Fruit fly (Drosophila melanogaster) Kc167 (cell line): Measurements from ENCODE around the gene indra.
A peak's percentile ranks its signal among the peaks of the same experiment; 100 is the strongest.

ENCODE experiments used
- Myc ChIP-seq: fragments of >200 bp; optimal IDR thresholded peaks from 2 replicates; lab custom pipeline; 2017; ENCODE audit warnings: missing external identifiers
- Sin3A ChIP-seq: fragments of >200 bp; optimal IDR thresholded peaks from 2 replicates; lab custom pipeline; 2018; ENCODE audit warnings: missing external identifiers
- h ChIP-seq: fragments of >200 bp; optimal IDR thresholded peaks from 3 replicates; lab custom pipeline; 2018; ENCODE audit warnings: missing external identifiers
- insv ChIP-seq: fragments of >200 bp; optimal IDR thresholded peaks from 3 replicates; lab custom pipeline; 2018; ENCODE audit warnings: missing external identifiers
- psq ChIP-seq: fragments of >200 bp; optimal IDR thresholded peaks from 2 replicates; lab custom pipeline; 2017; ENCODE audit warnings: missing external identifiers
- ttk ChIP-seq: sonication (Bioruptor generic); optimal IDR thresholded peaks from 2 replicates; lab custom pipeline; 2017; ENCODE audit warnings: missing external identifiers

The indra gene

dm6 chr3L:1370939-1371338 is 28.7 kb upstream of the indra start:
- TF ChIP-seq insv (no peak), Myc (lab: Kevin White, UChicago) (no peak), ttk (lab: Kevin White, UChicago) (no peak), psq (no peak), h (lab: Kevin White, UChicago) (no peak), Sin3A (lab: Kevin White, UChicago) (no peak)

DNA sequence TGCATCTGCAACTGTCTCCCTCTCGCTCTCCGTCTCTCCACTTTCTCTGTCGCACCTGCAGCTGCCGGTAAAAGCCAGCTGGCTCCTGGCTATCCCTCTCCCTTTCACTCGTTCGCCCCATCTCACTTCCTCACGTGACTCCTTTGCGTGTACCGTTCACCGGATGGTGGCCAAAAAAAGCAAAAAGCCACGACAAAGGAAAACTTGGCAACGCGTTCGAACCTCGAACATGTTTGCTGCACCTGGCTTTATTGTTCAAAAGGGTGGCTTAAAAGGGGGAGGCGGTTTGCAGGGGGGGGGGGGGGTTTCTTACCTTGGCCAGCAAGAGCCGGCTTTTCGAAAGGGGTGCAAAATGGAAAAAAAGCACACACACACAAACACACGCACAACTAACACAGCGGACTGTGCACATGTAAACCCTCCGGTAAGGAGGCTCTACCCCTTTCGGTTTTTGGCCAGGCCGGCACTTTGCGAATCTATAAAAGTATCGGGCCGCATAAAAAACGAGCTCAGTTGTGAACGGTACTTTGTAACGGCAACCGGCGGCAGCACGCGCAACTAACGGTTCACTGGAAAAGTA is 28.0 kb upstream of the indra start, which contains the start of gene ru:
TSS of gene ru (plus strand) at position 530 of the 580 bp plus-strand sequence.
- no peak for TF ChIP-seq insv
- TF ChIP-seq psq: no peak
- no peak for TF ChIP-seq Myc (lab: Kevin White, UChicago)
- no peak for TF ChIP-seq h (lab: Kevin White, UChicago)
- no peak for TF ChIP-seq ttk (lab: Kevin White, UChicago)
- TF ChIP-seq Sin3A (lab: Kevin White, UChicago): no peak

DNA sequence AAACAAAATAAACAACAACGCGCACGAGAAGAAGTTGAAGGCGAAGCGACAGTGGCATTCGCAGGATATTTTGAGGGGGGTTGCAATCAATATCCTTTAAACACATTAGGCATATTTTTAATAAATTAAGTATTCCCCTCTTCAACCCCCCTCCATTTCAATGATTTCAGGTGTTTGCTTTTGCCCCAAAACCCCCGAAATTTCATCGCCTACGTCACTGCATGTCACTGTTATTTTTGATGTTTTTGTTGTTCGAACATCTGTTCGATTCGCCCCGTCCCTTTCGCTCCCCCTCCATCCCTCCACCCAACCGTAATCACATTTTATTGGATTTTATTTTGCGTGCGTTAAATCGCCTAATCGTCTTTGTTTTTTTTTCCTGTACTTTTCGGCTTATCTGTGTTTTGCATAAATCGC is 26.0 kb upstream of the indra start:
- TF ChIP-seq psq (no peak), ttk (lab: Kevin White, UChicago) (no peak), insv (no peak), Sin3A (lab: Kevin White, UChicago) (no peak), Myc (lab: Kevin White, UChicago) (no peak), h (lab: Kevin White, UChicago) (no peak)

- TF ChIP-seq Sin3A (lab: Kevin White, UChicago) (no peak), h (lab: Kevin White, UChicago) (no peak), psq (no peak), ttk (lab: Kevin White, UChicago) (no peak), Myc (lab: Kevin White, UChicago) (no peak), insv (no peak)
Measured at dm6 chr3L:1366879-1367650, 24.9 kb upstream of the indra start.

DNA sequence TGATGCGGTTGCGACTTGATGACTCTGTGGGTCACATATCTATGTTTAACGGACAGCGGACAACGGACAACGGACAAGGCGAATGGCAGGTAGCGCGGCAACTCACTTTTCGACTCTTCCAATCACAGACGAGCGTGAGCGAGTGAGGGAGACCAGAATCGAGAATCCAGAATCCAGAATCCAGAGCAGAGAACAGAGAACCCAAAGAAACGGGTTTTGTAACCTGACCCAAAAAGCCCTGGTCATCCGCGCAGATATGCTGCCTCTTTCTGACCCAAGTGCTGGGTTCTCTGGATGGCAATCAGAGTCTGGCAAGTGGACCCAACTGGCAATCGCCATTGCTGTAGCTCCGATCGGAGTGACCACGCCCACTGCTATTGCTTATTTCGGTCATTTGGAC is 22.2 kb upstream of the indra start:
- TF ChIP-seq Myc (lab: Kevin White, UChicago): no peak
- no peak for TF ChIP-seq Sin3A (lab: Kevin White, UChicago)
- TF ChIP-seq insv: no peak
- no peak for TF ChIP-seq psq
- no peak for TF ChIP-seq ttk (lab: Kevin White, UChicago)

- TF ChIP-seq Sin3A (lab: Kevin White, UChicago) (no peak), psq (no peak), h (lab: Kevin White, UChicago) (no peak), Myc (lab: Kevin White, UChicago) (no peak), ttk (lab: Kevin White, UChicago) (no peak), insv (no peak)
Measured at dm6 chr3L:1358338-1358737, 16.1 kb upstream of the indra start.

- no peak for TF ChIP-seq psq
- no peak for TF ChIP-seq h (lab: Kevin White, UChicago)
- no peak for TF ChIP-seq Sin3A (lab: Kevin White, UChicago)
- TF ChIP-seq insv: no peak
- TF ChIP-seq Myc (lab: Kevin White, UChicago): no peak
- no peak for TF ChIP-seq ttk (lab: Kevin White, UChicago)
Measured at dm6 chr3L:1354214-1354613, 12.0 kb upstream of the indra start.

DNA sequence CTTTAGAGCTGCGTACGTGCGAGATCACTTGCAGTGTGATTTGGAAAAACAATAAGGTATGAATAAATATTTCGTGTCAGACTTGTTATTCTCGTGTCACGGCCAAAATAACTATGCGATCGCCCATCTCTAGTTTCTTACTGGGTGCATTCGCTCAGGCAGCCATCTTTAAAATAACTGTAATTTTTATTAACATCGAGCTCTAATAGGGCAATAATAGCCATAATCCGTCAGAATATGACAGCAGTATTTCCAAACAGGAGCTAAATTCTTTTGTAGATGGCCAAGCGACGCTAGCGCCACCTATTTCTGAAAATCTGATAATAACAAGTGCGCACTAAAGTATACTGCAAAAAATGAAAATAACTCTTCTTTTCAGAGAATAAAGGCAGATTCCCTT is 9.9 kb upstream of the indra start:
- TF ChIP-seq Sin3A (lab: Kevin White, UChicago) (no peak), h (lab: Kevin White, UChicago) (no peak), Myc (lab: Kevin White, UChicago) (no peak), ttk (lab: Kevin White, UChicago) (no peak), insv (no peak), psq (no peak)

DNA sequence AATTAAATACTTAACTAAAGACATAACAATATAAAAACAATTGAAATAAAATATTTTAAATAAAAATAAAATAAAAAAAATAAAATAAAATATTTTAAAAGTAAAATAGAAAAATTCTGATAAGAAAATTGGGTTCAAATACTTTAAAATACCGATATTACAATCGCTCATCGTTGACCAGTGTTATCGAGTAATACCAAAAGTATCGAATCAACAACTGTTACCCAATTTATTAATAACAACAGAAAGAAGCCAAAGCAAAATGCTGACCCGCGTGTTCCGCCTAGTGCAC is 8.7 kb upstream of the indra start, which contains the start of gene CG9166:
TSS of gene CG9166 (plus strand) at position 193 of the 292 bp plus-strand sequence.
- TF ChIP-seq Myc (lab: Kevin White, UChicago) (no peak), psq (peak; percentile 31)

dm6 chr3L:1349942-1350923 is 8.0 kb upstream of the indra start:
- TF ChIP-seq insv: no peak
- TF ChIP-seq ttk (lab: Kevin White, UChicago): no peak
- TF ChIP-seq Myc (lab: Kevin White, UChicago): no peak
- no peak for TF ChIP-seq Sin3A (lab: Kevin White, UChicago)
- TF ChIP-seq h (lab: Kevin White, UChicago): no peak
- peak; percentile 85 for TF ChIP-seq psq

- TF ChIP-seq Myc (lab: Kevin White, UChicago): no peak
- TF ChIP-seq h (lab: Kevin White, UChicago): no peak
Measured at dm6 chr3L:1349397-1349796, 7.2 kb upstream of the indra start.

DNA sequence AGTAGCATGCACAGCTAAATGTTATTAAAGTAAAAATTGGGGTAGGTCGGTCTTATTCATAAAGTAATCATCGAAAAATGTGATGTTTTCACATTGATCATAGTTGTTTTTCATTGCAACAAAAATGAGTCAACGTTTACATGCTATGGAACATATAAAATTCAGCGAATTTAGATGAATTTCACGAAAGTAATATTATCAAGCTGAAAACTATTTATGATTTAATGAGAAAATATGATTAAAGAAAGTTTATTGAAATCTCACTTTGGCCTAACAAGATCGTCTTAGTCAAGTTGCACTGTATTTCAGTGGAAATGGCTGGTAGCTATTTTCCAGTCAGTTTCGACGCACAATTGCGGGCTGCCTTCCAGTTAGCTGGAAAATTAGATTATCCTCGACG is 6.7 kb upstream of the indra start:
- TF ChIP-seq ttk (lab: Kevin White, UChicago) (no peak), h (lab: Kevin White, UChicago) (no peak), Myc (lab: Kevin White, UChicago) (no peak), insv (no peak), psq (no peak), Sin3A (lab: Kevin White, UChicago) (no peak)
